Worm (Caenorhabditis elegans) whole organism, late embryonic: ENCODE measurements around the gene F59B1.8.
"Not testable (repeated sequence)": the region's sequence is repeated elsewhere in the genome, so short reads cannot be mapped to it uniquely, and the experiment has no call there.

Experiments
- ceh-18 ChIP-seq: sonication (generic microtip); optimal IDR thresholded peaks from 2 replicates; lab custom pipeline; 2016; ENCODE audit warnings: missing genetic modification characterization, missing compliant biosample characterization
- eyg-1 ChIP-seq: sonication (generic microtip); optimal IDR thresholded peaks from 2 replicates; lab custom pipeline; 2016; ENCODE audit warnings: missing genotype, missing genetic modification characterization, missing compliant biosample characterization
- nhr-11 ChIP-seq: fragments of 150-350 bp; optimal IDR thresholded peaks from 2 replicates; lab custom pipeline; 2014; ENCODE audit warnings: missing biosample characterization, missing genetic modification characterization
- odd-2 ChIP-seq: sonication (generic microtip); optimal IDR thresholded peaks from 2 replicates; lab custom pipeline; 2017; ENCODE audit warnings: antibody characterized with exemption, mild to moderate bottlenecking, missing genetic modification characterization, missing compliant biosample characterization
- pha-4 ChIP-seq: fragments of 150-350 bp; optimal IDR thresholded peaks from 2 replicates; lab custom pipeline; 2018; ENCODE audit warnings: missing biosample characterization, missing genetic modification reagents, missing genetic modification characterization
- ref-2 ChIP-seq: sonication (generic microtip); optimal IDR thresholded peaks from 2 replicates; lab custom pipeline; 2016; ENCODE audit warnings: missing genetic modification characterization, missing compliant biosample characterization
- tbx-7 ChIP-seq: sonication (generic microtip); optimal IDR thresholded peaks from 2 replicates; lab custom pipeline; 2016; ENCODE audit warnings: missing genotype, missing genetic modification characterization, missing compliant biosample characterization
- unc-3 ChIP-seq, 2 experiments: fragments of 200-800 bp in 1 of 2; sonication (Bioruptor generic) in 1 of 2; sonication (generic microtip) in 1 of 2; conservative IDR thresholded peaks in 1 of 2; optimal IDR thresholded peaks in 1 of 2; 2 replicates each; pipeline versions ENCODE4 v1.3.6 to Lab custom; 2016 to 2022; ENCODE audit warnings: missing compliant biosample characterization in 2 of 2, missing genetic modification characterization in 2 of 2, missing genetic modification reagents in 1 of 2
- ztf-16 ChIP-seq: sonication (generic microtip); optimal IDR thresholded peaks from 2 replicates; lab custom pipeline; 2017; ENCODE audit warnings: missing genetic modification characterization, missing compliant biosample characterization

- not testable (repeated sequence) for TF ChIP-seq pha-4 (tag; lab: Kevin White, UChicago); odd-2 (tag; lab: Kevin White, UChicago); ceh-18 (tag; lab: Kevin White, UChicago); unc-3 (GFP tag; conservative IDR thresholded peaks at IDR 0.05; lab: Robert Waterston, UW); unc-3 (tag; optimal IDR thresholded peaks at IDR 0.05; lab: Kevin White, UChicago); eyg-1 (tag; lab: Kevin White, UChicago); tbx-7 (tag; lab: Kevin White, UChicago); ztf-16 (tag; lab: Kevin White, UChicago); nhr-11 (tag; lab: Kevin White, UChicago); ref-2 (tag; lab: Kevin White, UChicago)
Observed at ce11 chrV:3597052-3597451, 47.0 kb downstream of the F59B1.8 start, which contains the start of gene srh-212.
